Worm (Caenorhabditis elegans) whole organism, L1 larva: ENCODE measurements around the gene C17B7.8.
A peak's percentile ranks its signal among the peaks of the same experiment; 100 is the strongest.

Experiments used
- C16A3.4 ChIP-seq: fragments of 150-350 bp; optimal IDR thresholded peaks from 2 replicates; lab custom pipeline; 2014; ENCODE audit warnings: missing biosample characterization, missing genetic modification characterization
- C34B4.2 ChIP-seq: sonication (generic microtip); optimal IDR thresholded peaks from 2 replicates; lab custom pipeline; 2017; ENCODE audit warnings: mild to moderate bottlenecking, missing genetic modification characterization, missing compliant biosample characterization
- alr-1 ChIP-seq: fragments of 200-800 bp; sonication (Bioruptor generic); optimal IDR thresholded peaks from 2 replicates; lab custom pipeline; 2018; ENCODE audit warnings: borderline replicate concordance, mild to moderate bottlenecking, missing genetic modification characterization, missing compliant biosample characterization
- ama-1 ChIP-seq: fragments of 150-350 bp; optimal IDR thresholded peaks from 2 replicates; lab custom pipeline; 2014
- blmp-1 ChIP-seq: fragments of 150-350 bp; optimal IDR thresholded peaks from 2 replicates; lab custom pipeline; 2014; ENCODE audit warnings: missing biosample characterization, missing genetic modification characterization
- ceh-82 ChIP-seq, 3 experiments: fragments of 150-350 bp in 1 of 3; sonication (generic microtip) in 2 of 3; optimal IDR thresholded peaks; 2 replicates each; lab custom pipeline; 2014 to 2017; ENCODE audit warnings: missing biosample characterization in 3 of 3, missing genetic modification characterization in 3 of 3
- dpl-1 ChIP-seq, 3 experiments: fragments of 150-350 bp in 2 of 3; sonication (generic microtip) in 1 of 3; optimal IDR thresholded peaks; 2 replicates each; lab custom pipeline; 2014 to 2017; ENCODE audit warnings: missing biosample characterization in 3 of 3, missing genetic modification characterization in 3 of 3, missing genetic modification reagents in 3 of 3
- egl-13 ChIP-seq: sonication (generic microtip); optimal IDR thresholded peaks from 2 replicates; lab custom pipeline; 2016; ENCODE audit warnings: missing genotype, missing genetic modification reagents, missing genetic modification characterization, missing compliant biosample characterization
- elt-2 ChIP-seq: sonication (generic microtip); optimal IDR thresholded peaks from 2 replicates; lab custom pipeline; 2016; ENCODE audit warnings: missing genetic modification characterization, mild to moderate bottlenecking, inconsistent platforms, missing compliant biosample characterization, missing genetic modification reagents
- elt-3 ChIP-seq, 6 experiments: fragments of 150-350 bp in 1 of 6; sonication (generic microtip); optimal IDR thresholded peaks; 2 replicates each; lab custom pipeline; 2017 to 2018; ENCODE audit warnings: missing biosample characterization in 6 of 6, missing genetic modification characterization in 6 of 6, inconsistent platforms in 1 of 6
- fkh-10 ChIP-seq: sonication (generic microtip); optimal IDR thresholded peaks from 2 replicates; lab custom pipeline; 2017; ENCODE audit warnings: missing biosample characterization, missing genetic modification reagents, missing genetic modification characterization
- fos-1 ChIP-seq: fragments of 150-350 bp; optimal IDR thresholded peaks from 2 replicates; lab custom pipeline; 2014; ENCODE audit warnings: missing biosample characterization, missing genetic modification characterization
- grh-1 ChIP-seq: fragments of 200-800 bp; sonication (Bioruptor generic); IDR thresholded peaks from 2 replicates; pipeline ENCODE4 v1.3.6; 2022; ENCODE audit warnings: missing genetic modification reagents, missing genetic modification characterization, missing compliant biosample characterization
- hpl-2 ChIP-seq: fragments of 150-350 bp; optimal IDR thresholded peaks from 2 replicates; lab custom pipeline; 2014; ENCODE audit warnings: missing biosample characterization, missing genetic modification reagents, missing genetic modification characterization
- irx-1 ChIP-seq: sonication (generic microtip); optimal IDR thresholded peaks from 2 replicates; lab custom pipeline; 2016; ENCODE audit warnings: missing genetic modification characterization, missing compliant biosample characterization
- isw-1 ChIP-seq: fragments of 200-800 bp; sonication (Bioruptor generic); IDR thresholded peaks from 2 replicates; pipeline ENCODE4 v1.3.6; 2022; ENCODE audit warnings: missing genetic modification characterization, missing compliant biosample characterization
- jun-1 ChIP-seq: fragments of 150-350 bp; optimal IDR thresholded peaks from 2 replicates; lab custom pipeline; 2014; ENCODE audit warnings: missing biosample characterization, missing genetic modification reagents, missing genetic modification characterization
- lin-13 ChIP-seq: fragments of 150-350 bp; optimal IDR thresholded peaks from 2 replicates; lab custom pipeline; 2014; ENCODE audit warnings: missing biosample characterization, missing genetic modification reagents, missing genetic modification characterization
- lin-15B ChIP-seq: fragments of 150-350 bp; sonication (generic microtip); optimal IDR thresholded peaks from 3 replicates; lab custom pipeline; 2014; ENCODE audit warnings: missing biosample characterization, missing genetic modification characterization
- lin-35 ChIP-seq, 2 experiments: fragments of 150-350 bp; optimal IDR thresholded peaks; 2 replicates each; lab custom pipeline; 2014; ENCODE audit warnings: missing biosample characterization in 2 of 2, missing genetic modification characterization in 2 of 2, missing genetic modification reagents in 2 of 2
- lir-3 ChIP-seq: sonication (generic microtip); optimal IDR thresholded peaks from 2 replicates; lab custom pipeline; 2016; ENCODE audit warnings: mild to moderate bottlenecking, missing genetic modification characterization, moderate library complexity, missing compliant biosample characterization; ENCODE audit not compliant: poor library complexity
- lsy-2 ChIP-seq, 2 experiments: fragments of 150-350 bp; optimal IDR thresholded peaks; 2 replicates each; lab custom pipeline; 2014; ENCODE audit warnings: missing biosample characterization in 2 of 2, missing genetic modification characterization in 2 of 2
- mab-9 ChIP-seq: fragments of 200-800 bp; sonication (Bioruptor generic); IDR thresholded peaks from 2 replicates; pipeline ENCODE4 v1.3.6; 2022; ENCODE audit warnings: missing genetic modification reagents, missing genetic modification characterization, missing compliant biosample characterization
- mdl-1 ChIP-seq, 2 experiments: fragments of 150-350 bp; optimal IDR thresholded peaks; 2 replicates each; lab custom pipeline; 2014 to 2017; ENCODE audit warnings: missing biosample characterization in 2 of 2, missing genetic modification characterization in 2 of 2, inconsistent platforms in 1 of 2
- mep-1 ChIP-seq: fragments of 150-350 bp; optimal IDR thresholded peaks from 2 replicates; lab custom pipeline; 2014; ENCODE audit warnings: missing biosample characterization, missing genetic modification characterization
- nhr-12 ChIP-seq: sonication (generic microtip); optimal IDR thresholded peaks from 2 replicates; lab custom pipeline; 2017; ENCODE audit warnings: missing biosample characterization, missing genetic modification characterization
- nhr-20 ChIP-seq: sonication (generic microtip); optimal IDR thresholded peaks from 2 replicates; lab custom pipeline; 2016; ENCODE audit warnings: mild to moderate bottlenecking, missing genetic modification characterization, missing compliant biosample characterization
- nhr-28 ChIP-seq: fragments of 150-350 bp; optimal IDR thresholded peaks from 2 replicates; lab custom pipeline; 2014; ENCODE audit warnings: missing biosample characterization, missing genetic modification characterization
- nhr-47 ChIP-seq: sonication (generic microtip); optimal IDR thresholded peaks from 2 replicates; lab custom pipeline; 2016; ENCODE audit warnings: mild to moderate bottlenecking, missing genetic modification characterization, moderate library complexity, missing compliant biosample characterization
- nhr-76 ChIP-seq: sonication (generic microtip); optimal IDR thresholded peaks from 2 replicates; lab custom pipeline; 2017; ENCODE audit warnings: missing biosample characterization, missing genetic modification characterization
- nhr-77 ChIP-seq: fragments of 150-350 bp; optimal IDR thresholded peaks from 2 replicates; lab custom pipeline; 2014; ENCODE audit warnings: missing biosample characterization, missing genetic modification characterization
- nhr-85 ChIP-seq: sonication (generic microtip); peaks from one replicate; lab custom pipeline; 2016; ENCODE audit warnings: missing genetic modification characterization, inconsistent platforms, missing compliant biosample characterization
- pag-3 ChIP-seq: sonication (generic microtip); optimal IDR thresholded peaks from 2 replicates; lab custom pipeline; 2017; ENCODE audit warnings: missing genetic modification characterization, mild to moderate bottlenecking, missing compliant biosample characterization, antibody characterized with exemption, borderline replicate concordance; ENCODE audit not compliant: insufficient read depth
- rnt-1 ChIP-seq: sonication (generic microtip); optimal IDR thresholded peaks from 2 replicates; lab custom pipeline; 2016; ENCODE audit warnings: mild to moderate bottlenecking, missing genetic modification characterization, moderate library complexity, missing compliant biosample characterization
- skn-1 ChIP-seq: fragments of 150-350 bp; optimal IDR thresholded peaks from 2 replicates; lab custom pipeline; 2014; ENCODE audit warnings: missing biosample characterization, missing genetic modification characterization
- snpc-4 ChIP-seq: fragments of 150-350 bp; optimal IDR thresholded peaks from 2 replicates; lab custom pipeline; 2014; ENCODE audit warnings: missing biosample characterization, missing genetic modification characterization
- snu-23 ChIP-seq: sonication (generic microtip); optimal IDR thresholded peaks from 2 replicates; lab custom pipeline; 2016; ENCODE audit warnings: missing genetic modification characterization, missing compliant biosample characterization
- sox-4 ChIP-seq: sonication (generic microtip); optimal IDR thresholded peaks from 2 replicates; lab custom pipeline; 2016; ENCODE audit warnings: missing genetic modification characterization, missing compliant biosample characterization
- sptf-1 ChIP-seq: fragments of 150-350 bp; optimal IDR thresholded peaks from 2 replicates; lab custom pipeline; 2014; ENCODE audit warnings: missing biosample characterization, missing genetic modification characterization
- swsn-7 ChIP-seq: sonication (generic microtip); optimal IDR thresholded peaks from 2 replicates; lab custom pipeline; 2016; ENCODE audit warnings: missing genetic modification characterization, missing compliant biosample characterization
- tbx-2 ChIP-seq: sonication (generic microtip); optimal IDR thresholded peaks from 2 replicates; lab custom pipeline; 2016; ENCODE audit warnings: missing genetic modification characterization, missing compliant biosample characterization
- unc-130 ChIP-seq: fragments of 150-350 bp; optimal IDR thresholded peaks from 2 replicates; lab custom pipeline; 2017; ENCODE audit warnings: missing biosample characterization, missing genetic modification characterization, inconsistent platforms
- unc-86 ChIP-seq: sonication (generic microtip); optimal IDR thresholded peaks from 2 replicates; lab custom pipeline; 2016; ENCODE audit warnings: missing genetic modification characterization, missing compliant biosample characterization
- zip-4 ChIP-seq: fragments of 200-800 bp; sonication (Bioruptor generic); optimal IDR thresholded peaks from 2 replicates; lab custom pipeline; 2018; ENCODE audit warnings: mild to moderate bottlenecking, missing genetic modification characterization, moderate library complexity, missing compliant biosample characterization

The C17B7.8 gene

DNA sequence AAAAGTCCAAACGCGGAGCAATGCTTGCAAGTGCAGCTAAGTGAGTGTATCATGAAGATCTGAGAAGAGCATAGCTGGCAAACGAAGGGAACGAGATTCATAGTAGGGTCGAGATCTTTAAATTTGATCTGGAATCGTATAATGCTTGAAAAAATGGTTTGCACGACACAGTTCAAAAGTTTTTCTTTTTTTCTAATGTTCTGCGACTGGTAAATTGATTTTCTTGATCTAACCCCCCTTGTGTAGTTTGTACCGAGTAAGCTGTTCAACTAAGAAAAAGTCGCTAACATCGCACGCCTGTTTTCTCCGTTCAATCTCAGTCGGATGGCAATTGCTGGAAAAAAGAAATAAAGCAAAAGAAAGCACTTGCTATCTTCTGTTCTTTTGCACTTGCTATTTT lies 3.6 kb downstream of the C17B7.8 start, which contains the start of gene C17B7.14:
Gene C17B7.14, minus strand, starts transcription at position 101 of the 400 bp plus-strand sequence.
- TF ChIP-seq pag-3 (no peak), fkh-10 (no peak)

DNA sequence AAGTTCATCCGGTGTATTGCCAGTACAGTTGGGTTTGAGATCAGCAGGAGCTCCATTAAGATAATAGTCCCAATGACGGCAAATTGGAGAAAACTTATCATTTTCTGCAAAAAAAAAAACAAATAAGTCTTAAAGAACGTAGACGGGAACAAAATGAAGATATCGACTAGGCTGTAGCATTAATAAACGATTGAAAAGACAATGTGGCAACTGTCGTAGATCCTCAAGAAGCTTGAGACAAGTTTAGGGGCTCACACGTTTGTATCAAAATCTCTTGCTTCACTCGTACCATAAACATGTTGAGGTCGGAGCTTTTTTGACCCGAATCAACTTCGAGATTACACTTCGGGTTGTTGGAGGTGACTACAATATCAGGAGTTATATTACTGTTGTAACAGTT lies 4.1 kb downstream of the C17B7.8 start, which contains the start of gene F35F10.14:
Gene F35F10.14, minus strand, starts transcription at position 101 of the 400 bp plus-strand sequence.
- no peak for TF ChIP-seq sox-4
- TF ChIP-seq swsn-7 (tag; lab: Kevin White, UChicago) = no peak
- no peak for TF ChIP-seq hpl-2 (GFP tag; lab: Kevin White, UChicago)
- TF ChIP-seq C34B4.2 (tag; lab: Kevin White, UChicago) = no peak
- TF ChIP-seq isw-1 = no peak

DNA sequence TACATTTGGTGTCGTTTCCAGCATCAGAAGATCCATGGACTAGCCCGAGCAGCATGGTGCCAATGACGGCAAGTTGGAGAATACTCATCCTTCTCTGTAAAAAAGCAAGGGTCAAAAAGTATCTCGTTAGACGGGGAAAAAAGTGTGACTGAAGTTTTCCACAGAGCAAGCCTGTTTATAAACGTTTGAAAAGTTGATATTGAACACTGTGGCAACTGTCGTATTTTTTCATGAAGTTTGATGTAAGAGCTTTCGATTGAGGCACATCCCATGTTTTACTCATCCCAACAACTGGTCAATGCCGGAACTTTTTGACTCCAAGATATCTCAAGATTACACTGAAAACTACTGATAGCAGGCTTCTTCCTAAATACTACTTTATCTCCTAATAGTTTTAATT lies 5.1 kb downstream of the C17B7.8 start, which contains the start of gene F35F10.13:
Gene F35F10.13, minus strand, starts transcription at position 101 of the 400 bp plus-strand sequence.
- no peak for TF ChIP-seq grh-1 (GFP tag; lab: Robert Waterston, UW)

DNA sequence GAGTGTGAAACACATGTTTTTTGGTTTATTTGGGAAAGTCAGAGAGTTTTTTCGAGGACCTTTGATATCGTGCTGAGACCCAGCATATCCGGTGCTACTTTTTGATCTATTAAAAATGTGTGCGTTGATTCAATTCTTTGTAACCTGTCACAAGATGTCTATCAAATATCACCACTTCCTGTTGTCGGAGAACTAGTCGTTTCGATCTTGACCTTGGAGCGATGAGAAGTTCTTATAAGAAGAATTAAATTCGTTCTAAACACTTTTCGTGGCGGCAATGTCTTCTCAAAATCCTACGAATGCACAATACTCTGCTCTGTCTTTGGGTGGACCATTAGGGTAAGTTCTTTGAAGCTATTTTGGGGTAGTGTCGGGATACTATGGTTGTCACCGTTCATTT lies 8.0 kb downstream of the C17B7.8 start, which contains the start of gene F35F10.1:
Gene F35F10.1, plus strand, starts transcription at position 200 of the 400 bp plus-strand sequence.
- TF ChIP-seq ama-1 (lab: Kevin White, UChicago) (no peak), blmp-1 (tag; lab: Kevin White, UChicago) (peak; percentile 37), grh-1 (GFP tag; lab: Robert Waterston, UW) (peak; percentile 9; the same call in 1 of the 2 replicates), pag-3 (no peak), nhr-85 (tag; lab: Kevin White, UChicago) (peak; percentile 69)

DNA sequence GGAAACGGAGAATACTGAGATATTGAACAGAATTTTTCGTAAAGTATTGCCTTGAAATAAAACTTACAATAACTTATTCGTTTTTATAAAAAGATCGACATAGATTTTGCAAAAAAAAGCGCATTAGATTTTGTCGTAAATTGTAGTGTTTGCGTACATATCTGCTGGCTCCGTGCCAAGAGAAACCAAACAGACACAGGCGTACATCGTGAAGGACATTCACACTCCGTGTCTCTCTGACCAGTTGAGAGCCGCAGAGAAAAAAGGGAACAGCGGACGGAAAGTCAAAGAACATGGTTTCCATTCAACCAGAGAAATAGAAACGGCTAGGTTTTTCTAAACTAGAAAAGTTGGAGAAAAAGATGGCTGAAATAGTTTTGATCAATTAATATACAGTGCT lies 8.8 kb downstream of the C17B7.8 start, which contains the start of gene arrd-19:
Gene arrd-19, minus strand, starts transcription at position 209 of the 400 bp plus-strand sequence.
- TF ChIP-seq jun-1 (tag; lab: Kevin White, UChicago) (peak; percentile 29), nhr-28 (tag; lab: Kevin White, UChicago) (no peak), lin-13 (peak; percentile 38), dpl-1 (GFP tag; optimal IDR thresholded peaks at IDR 0.05; lab: Kevin White, UChicago) (peak; percentile 46 to 76 (median 63)), elt-3 (tag; optimal IDR thresholded peaks at IDR 0.05; lab: Kevin White, UChicago) (peak in 2 of 6 experiments; percentile 5 to 30), elt-2 (tag; lab: Kevin White, UChicago) (peak; percentile 16), nhr-20 (tag; lab: Kevin White, UChicago) (peak; percentile 84), swsn-7 (tag; lab: Kevin White, UChicago) (peak; percentile 77), nhr-12 (no peak), irx-1 (tag; lab: Kevin White, UChicago) (peak; percentile 58), zip-4 (GFP tag; lab: Kevin White, UChicago) (no peak), lin-35 (GFP tag; optimal IDR thresholded peaks at IDR 0.05; lab: Kevin White, UChicago) (peak; percentile 49 to 64), tbx-2 (tag; lab: Kevin White, UChicago) (peak; percentile 73), alr-1 (no peak), mab-9 (peak; percentile 43; the same call in 1 of the 2 replicates), nhr-77 (peak; percentile 72), fos-1 (tag; lab: Kevin White, UChicago) (peak; percentile 53), rnt-1 (peak; percentile 78), nhr-76 (no peak), lin-15B (tag; lab: Kevin White, UChicago) (peak; percentile 21), nhr-47 (tag; lab: Kevin White, UChicago) (peak; percentile 69), mdl-1 (tag; optimal IDR thresholded peaks at IDR 0.05; lab: Kevin White, UChicago) (peak in 1 of 2 experiments; percentile 71), snu-23 (peak; percentile 82), C16A3.4 (peak; percentile 49), sptf-1 (tag; lab: Kevin White, UChicago) (no peak), unc-130 (tag; lab: Kevin White, UChicago) (peak; percentile 63), lir-3 (tag; lab: Kevin White, UChicago) (no peak), mep-1 (tag; lab: Kevin White, UChicago) (peak; percentile 88), blmp-1 (tag; lab: Kevin White, UChicago) (peak; percentile 74), unc-86 (tag; lab: Kevin White, UChicago) (peak; percentile 39), snpc-4 (tag; lab: Kevin White, UChicago) (peak; percentile 54), skn-1 (peak; percentile 52), lsy-2 (tag; optimal IDR thresholded peaks at IDR 0.05; lab: Kevin White, UChicago) (peak; percentile 75 to 81), egl-13 (tag; lab: Kevin White, UChicago) (peak; percentile 19), ceh-82 (tag; optimal IDR thresholded peaks at IDR 0.05; lab: Kevin White, UChicago) (peak in 2 of 3 experiments; percentile 36 to 76)
